Fruit fly (Drosophila melanogaster): ENCODE data around the gene Septin4.
A peak's percentile ranks its signal among the peaks of the same experiment; 100 is the strongest.

Septin4 gene

dm6 chrX:16687400-16688105 lies 7.4 kb downstream of the Septin4 start:
- TF ChIP-seq CG8478 (optimal IDR thresholded peaks at IDR 0.05) (no peak), CTCF (optimal IDR thresholded peaks at IDR 0.05) (no peak)

- TF ChIP-seq CTCF (optimal IDR thresholded peaks at IDR 0.05) (peak; percentile 31 to 49), CG8478 (optimal IDR thresholded peaks at IDR 0.05) (no peak)
These were observed 11.2 kb downstream of the Septin4 start, which contains the start of gene Axs for dm6 chrX:16683765-16684164. TSS of gene Axs (minus strand) at chrX:16683895.

dm6 chrX:16678845-16679347 lies 16.1 kb downstream of the Septin4 start, which contains the start of the genes CG13010 and sing:
TSS of gene CG13010 (minus strand) at chrX:16678945.
TSS of gene sing (plus strand) at chrX:16679297.
- no peak for TF ChIP-seq CG8478 (optimal IDR thresholded peaks at IDR 0.05)
- TF ChIP-seq CTCF (optimal IDR thresholded peaks at IDR 0.05): no peak

dm6 chrX:16677163-16677562 lies 17.8 kb downstream of the Septin4 start:
- TF ChIP-seq CG8478 (optimal IDR thresholded peaks at IDR 0.05) (no peak), CTCF (optimal IDR thresholded peaks at IDR 0.05) (no peak)

DNA sequence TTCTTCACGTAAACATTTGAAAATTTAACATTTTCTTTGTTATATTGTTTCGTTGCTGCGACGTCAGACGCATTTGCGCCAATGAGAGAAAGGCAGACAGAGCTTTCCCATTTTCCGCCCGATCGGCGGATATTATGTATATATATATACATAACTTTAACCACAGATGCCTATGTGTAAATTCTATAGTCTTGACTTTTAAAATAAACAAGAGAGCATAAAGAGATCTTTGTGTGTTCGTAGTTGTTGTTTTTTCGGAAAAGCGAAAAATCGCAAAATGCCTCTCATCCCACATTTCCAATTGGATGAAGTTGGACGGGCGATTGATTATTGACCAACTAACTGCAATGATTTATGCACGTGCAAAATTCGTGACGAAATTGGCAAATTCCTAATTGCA lies 18.3 kb downstream of the Septin4 start, which contains the start of gene CG13012:
Gene CG13012, minus strand, starts transcription at position 101 of the 400 bp plus-strand sequence.
- TF ChIP-seq CG8478 (optimal IDR thresholded peaks at IDR 0.05) (no peak), CTCF (optimal IDR thresholded peaks at IDR 0.05) (no peak)

- TF ChIP-seq CTCF (optimal IDR thresholded peaks at IDR 0.05): no peak
- no peak for TF ChIP-seq CG8478 (optimal IDR thresholded peaks at IDR 0.05)
These were observed 20.4 kb downstream of the Septin4 start for dm6 chrX:16674538-16674937.

- TF ChIP-seq CG8478 (optimal IDR thresholded peaks at IDR 0.05) (no peak), CTCF (optimal IDR thresholded peaks at IDR 0.05) (no peak)
These were observed 22.1 kb downstream of the Septin4 start for dm6 chrX:16672904-16673303.

DNA sequence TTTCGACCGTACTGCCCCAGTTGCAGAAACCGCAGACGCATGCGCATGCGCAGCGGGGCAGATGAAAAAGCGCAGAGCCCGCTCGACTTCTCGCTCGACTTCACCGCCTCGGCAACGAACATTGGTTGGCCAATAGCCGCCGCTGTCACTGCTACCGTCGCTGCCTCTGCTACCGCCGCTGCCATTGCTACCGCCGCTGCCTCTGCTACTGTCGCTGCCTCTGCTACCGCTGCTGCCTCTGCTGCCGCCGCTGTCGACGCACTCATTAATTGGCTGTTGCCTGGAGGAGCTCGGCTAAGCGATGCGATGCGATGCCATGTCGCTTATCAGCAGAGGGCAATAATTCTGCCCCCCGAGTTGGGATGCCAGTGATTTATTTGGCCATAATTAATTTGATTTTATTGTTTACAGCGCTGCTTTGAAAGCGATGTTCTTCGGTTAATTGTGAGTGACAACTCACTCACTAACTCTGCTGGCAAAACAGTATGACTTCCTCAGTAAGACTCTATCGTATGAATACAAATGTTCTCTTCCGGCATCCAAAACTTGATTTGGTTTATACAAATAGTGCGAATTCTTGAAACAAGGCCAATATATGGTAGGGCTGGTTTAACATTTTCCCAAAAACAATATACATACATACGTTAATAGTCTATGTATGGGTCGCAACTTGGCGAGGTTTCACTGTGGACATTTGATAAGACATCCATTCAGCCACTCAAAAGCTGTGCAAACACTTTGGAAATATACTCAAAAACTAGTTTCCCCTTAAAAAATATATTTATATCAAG lies 24.1 kb downstream of the Septin4 start:
- TF ChIP-seq CTCF (optimal IDR thresholded peaks at IDR 0.05): no peak
- TF ChIP-seq CG8478 (optimal IDR thresholded peaks at IDR 0.05): no peak

dm6 chrX:16670262-16670661 lies 24.7 kb downstream of the Septin4 start:
- no peak for TF ChIP-seq CTCF (optimal IDR thresholded peaks at IDR 0.05)
- TF ChIP-seq CG8478 (optimal IDR thresholded peaks at IDR 0.05): no peak

DNA sequence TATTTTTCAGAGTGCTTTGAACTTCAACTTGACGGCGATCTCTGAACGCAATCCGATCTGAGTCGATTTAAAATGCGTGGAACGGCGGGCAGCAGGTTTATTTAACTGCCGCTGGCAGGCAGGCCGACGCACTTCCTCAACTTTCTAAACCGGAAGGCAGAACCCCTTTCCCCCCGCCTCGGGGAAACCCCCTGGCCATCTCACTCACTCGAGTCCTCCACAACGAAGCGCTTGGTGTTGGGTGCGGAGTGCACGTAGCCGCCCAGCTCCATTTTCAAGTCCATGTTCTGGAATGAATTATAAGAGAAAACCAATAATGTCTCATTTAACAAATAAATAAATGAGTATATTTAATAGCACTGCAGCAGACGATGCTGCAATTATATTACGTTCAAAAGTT lies 25.1 kb downstream of the Septin4 start:
- no peak for TF ChIP-seq CTCF (optimal IDR thresholded peaks at IDR 0.05)
- TF ChIP-seq CG8478 (optimal IDR thresholded peaks at IDR 0.05): no peak

DNA sequence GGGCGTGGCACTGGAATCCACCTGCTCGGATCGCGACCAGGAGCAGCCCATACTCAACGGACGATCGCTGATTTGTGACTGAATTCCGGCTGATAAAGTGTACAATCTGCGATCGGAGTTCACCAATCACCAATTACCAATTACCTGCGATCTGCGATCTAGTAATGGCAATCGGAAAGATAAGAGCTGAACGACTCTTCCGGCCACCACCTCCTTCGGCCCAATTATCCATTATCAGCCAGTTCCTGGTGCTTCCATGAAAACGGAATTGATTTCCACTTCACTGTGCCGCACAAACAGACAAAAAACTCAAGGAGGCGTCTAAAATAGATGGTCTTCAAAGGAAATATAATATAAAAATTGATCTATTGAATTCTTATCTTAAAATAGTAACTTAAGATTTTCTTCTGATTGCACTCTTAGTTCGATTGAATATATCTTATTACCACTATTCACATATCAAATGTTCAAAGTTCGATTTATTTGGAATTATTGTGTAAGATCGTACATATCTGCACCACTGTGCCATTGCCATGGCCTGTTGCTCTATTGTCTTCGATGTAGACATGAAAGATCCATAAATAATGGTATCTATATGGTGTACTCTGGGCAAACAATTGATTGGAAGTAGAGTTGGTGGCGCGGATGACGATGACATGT lies 30.4 kb downstream of the Septin4 start, which contains the start of gene CG15865:
Gene CG15865, minus strand, starts transcription at position 51 of the 660 bp plus-strand sequence.
- TF ChIP-seq CTCF (optimal IDR thresholded peaks at IDR 0.05) (no peak), CG8478 (optimal IDR thresholded peaks at IDR 0.05) (no peak)

DNA sequence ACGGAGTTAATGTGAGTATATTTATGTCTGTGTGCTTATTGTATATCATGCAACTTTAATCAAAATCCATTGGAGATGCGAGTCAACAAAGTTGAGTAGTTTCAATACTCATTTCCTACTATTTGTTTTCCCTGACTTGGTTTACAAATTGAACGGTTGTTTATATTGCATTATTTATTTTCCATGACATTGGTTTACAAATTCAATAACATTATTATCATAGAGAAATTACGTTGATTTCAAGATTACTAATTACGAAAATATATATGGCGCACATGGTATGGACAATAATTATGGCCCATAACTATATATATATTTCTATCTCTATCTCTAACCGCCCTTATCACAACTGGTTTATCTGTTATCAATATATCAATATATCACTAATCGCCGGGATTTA lies 34.3 kb downstream of the Septin4 start:
- no peak for TF ChIP-seq CG8478 (optimal IDR thresholded peaks at IDR 0.05)
- no peak for TF ChIP-seq CTCF (optimal IDR thresholded peaks at IDR 0.05)

- no peak for TF ChIP-seq CG8478 (optimal IDR thresholded peaks at IDR 0.05)
- no peak for TF ChIP-seq CTCF (optimal IDR thresholded peaks at IDR 0.05)
These were observed 39.2 kb downstream of the Septin4 start for dm6 chrX:16655724-16656235.

DNA sequence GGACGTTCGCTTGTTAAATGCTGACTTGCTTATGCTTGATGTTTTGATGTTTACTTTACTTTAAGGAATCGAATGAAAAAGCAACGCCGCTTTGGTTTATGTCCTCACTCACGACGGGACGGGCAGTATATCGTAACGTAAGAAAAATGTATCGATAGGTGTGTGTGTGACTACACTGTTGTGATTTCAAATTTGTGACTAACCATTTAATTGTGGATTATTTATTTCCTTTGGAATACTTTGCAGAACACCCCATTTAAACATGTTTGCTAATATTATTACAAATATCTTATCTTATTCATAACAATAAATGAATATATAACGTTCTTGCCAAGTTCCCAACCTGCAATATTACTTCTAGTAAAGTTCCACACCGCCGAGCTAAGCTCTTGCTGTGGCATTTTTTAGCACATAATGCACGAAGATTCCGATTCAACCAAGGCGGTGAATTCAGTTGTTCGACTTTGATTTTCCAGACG lies 40.0 kb downstream of the Septin4 start, which contains the start of the genes Nemp and r:
Gene Nemp, minus strand, starts transcription at position 85 of the 479 bp plus-strand sequence.
Gene r, plus strand, starts transcription at position 429 of the 479 bp plus-strand sequence.
- TF ChIP-seq CG8478 (optimal IDR thresholded peaks at IDR 0.05): no peak
- TF ChIP-seq CTCF (optimal IDR thresholded peaks at IDR 0.05): peak in 1 of 2 experiments; percentile 1

Data from S2 (cell line).